Fruit fly (Drosophila melanogaster) whole organism, embryonic: ENCODE measurements around the gene cbt.

Experiments
- Ada2b ChIP-seq: fragments of 200-800 bp; sonication (Bioruptor generic); IDR thresholded peaks from 2 replicates; pipeline ENCODE4 v1.3.6; 2022; ENCODE audit warnings: missing biosample characterization, missing genetic modification characterization
- Asciz ChIP-seq: fragments of 200-800 bp; sonication (Bioruptor generic); optimal IDR thresholded peaks from 2 replicates; lab custom pipeline; 2017; ENCODE audit warnings: missing biosample characterization, mild to moderate bottlenecking, missing genetic modification characterization, missing genetic modification reagents
- Bdp1 ChIP-seq: fragments of 200-800 bp; sonication (Bioruptor generic); optimal IDR thresholded peaks from 3 replicates; lab custom pipeline; 2016; ENCODE audit warnings: missing biosample characterization, missing genetic modification characterization
- CG10147 ChIP-seq: fragments of 200-800 bp; sonication (Bioruptor generic); optimal IDR thresholded peaks from 2 replicates; lab custom pipeline; 2019; ENCODE audit warnings: missing biosample characterization, mild to moderate bottlenecking, missing genetic modification characterization, moderate library complexity
- CG10209 ChIP-seq: fragments of 200-800 bp; sonication (Bioruptor generic); optimal IDR thresholded peaks from 3 replicates; lab custom pipeline; 2017; ENCODE audit warnings: missing biosample characterization, mild to moderate bottlenecking, missing genetic modification characterization, missing genetic modification reagents
- CG11504 ChIP-seq: fragments of 200-800 bp; sonication (Bioruptor generic); optimal IDR thresholded peaks from 3 replicates; lab custom pipeline; 2019; ENCODE audit warnings: missing biosample characterization, mild to moderate bottlenecking, missing genetic modification characterization, moderate library complexity
- CG12942 ChIP-seq: fragments of 200-800 bp; sonication (Bioruptor generic); optimal IDR thresholded peaks from 3 replicates; lab custom pipeline; 2016; ENCODE audit warnings: missing biosample characterization, missing genetic modification characterization
- CG13123 ChIP-seq: fragments of 200-800 bp; sonication (Bioruptor generic); optimal IDR thresholded peaks from 2 replicates; lab custom pipeline; 2016; ENCODE audit warnings: missing biosample characterization, missing genetic modification characterization
- CG13894 ChIP-seq: fragments of 200-800 bp; sonication (Bioruptor generic); optimal IDR thresholded peaks from 3 replicates; lab custom pipeline; 2018; ENCODE audit warnings: missing biosample characterization, mild to moderate bottlenecking, missing genetic modification characterization, moderate library complexity
- CG14441 ChIP-seq: fragments of 200-800 bp; sonication (Bioruptor generic); IDR thresholded peaks from 2 replicates; pipeline ENCODE4 v1.3.6; 2022; ENCODE audit warnings: missing biosample characterization, missing genetic modification characterization
- CG15514 ChIP-seq: fragments of 200-800 bp; sonication (Bioruptor generic); optimal IDR thresholded peaks from 3 replicates; lab custom pipeline; 2017; ENCODE audit warnings: missing biosample characterization, missing genetic modification characterization, mild to moderate bottlenecking, moderate library complexity, missing genetic modification reagents
- CG16779 ChIP-seq: fragments of 200-800 bp; sonication (Bioruptor generic); IDR thresholded peaks from 2 replicates; pipeline ENCODE4 v1.3.6; 2022; ENCODE audit warnings: missing biosample characterization, missing genetic modification characterization
- CG16815 ChIP-seq: fragments of 200-800 bp; sonication (Bioruptor generic); optimal IDR thresholded peaks from 3 replicates; lab custom pipeline; 2017; ENCODE audit warnings: missing biosample characterization, mild to moderate bottlenecking, missing genetic modification characterization
- CG17328 ChIP-seq: fragments of 200-800 bp; sonication (Bioruptor generic); IDR thresholded peaks from 2 replicates; pipeline ENCODE4 v1.3.6; 2022; ENCODE audit warnings: missing biosample characterization, missing genetic modification characterization
- CG17361 ChIP-seq: fragments of 200-800 bp; sonication (Bioruptor generic); IDR thresholded peaks from 3 replicates; pipeline ENCODE4 v1.3.6; 2022; ENCODE audit warnings: missing biosample characterization, missing genetic modification characterization
- CG18476 ChIP-seq: fragments of 200-800 bp; sonication (Bioruptor generic); optimal IDR thresholded peaks from 2 replicates; lab custom pipeline; 2016; ENCODE audit warnings: missing biosample characterization, mild to moderate bottlenecking, missing genetic modification characterization
- CG4820 ChIP-seq: fragments of 200-800 bp; sonication (Bioruptor generic); optimal IDR thresholded peaks from 3 replicates; lab custom pipeline; 2016; ENCODE audit warnings: missing biosample characterization, missing genetic modification characterization
- CG4854 ChIP-seq: fragments of 200-800 bp; sonication (Bioruptor generic); optimal IDR thresholded peaks from 2 replicates; lab custom pipeline; 2016; ENCODE audit warnings: missing biosample characterization, missing genetic modification characterization, inconsistent platforms
- CG7271 ChIP-seq: fragments of 200-800 bp; sonication (Bioruptor generic); optimal IDR thresholded peaks from 2 replicates; lab custom pipeline; 2018; ENCODE audit warnings: missing biosample characterization, mild to moderate bottlenecking, missing genetic modification characterization, moderate library complexity
- CG7556 ChIP-seq: fragments of 200-800 bp; sonication (Bioruptor generic); optimal IDR thresholded peaks from 2 replicates; lab custom pipeline; 2017; ENCODE audit warnings: missing biosample characterization, mild to moderate bottlenecking, missing genetic modification characterization
- CG7928 ChIP-seq: fragments of 200-800 bp; sonication (Bioruptor generic); optimal IDR thresholded peaks from 2 replicates; lab custom pipeline; 2017; ENCODE audit warnings: missing biosample characterization, mild to moderate bottlenecking, missing genetic modification characterization
- CG8359 ChIP-seq: fragments of 200-800 bp; sonication (Bioruptor generic); optimal IDR thresholded peaks from 2 replicates; lab custom pipeline; 2017; ENCODE audit warnings: missing biosample characterization, mild to moderate bottlenecking, missing genetic modification characterization, borderline replicate concordance
- CG8924 ChIP-seq: fragments of 200-800 bp; optimal IDR thresholded peaks from 3 replicates; lab custom pipeline; 2019; ENCODE audit warnings: missing biosample characterization, mild to moderate bottlenecking, missing genetic modification characterization, moderate library complexity
- CG9797 ChIP-seq: fragments of 200-800 bp; sonication (Bioruptor generic); optimal IDR thresholded peaks from 3 replicates; lab custom pipeline; 2018; ENCODE audit warnings: missing biosample characterization, mild to moderate bottlenecking, missing genetic modification characterization
- Dbx ChIP-seq: fragments of 200-800 bp; sonication (Bioruptor generic); IDR thresholded peaks from 3 replicates; pipeline ENCODE4 v1.3.6; 2022; ENCODE audit warnings: missing biosample characterization, missing genetic modification characterization
- E2f1 ChIP-seq: fragments of 200-800 bp; sonication (Bioruptor generic); IDR thresholded peaks from 2 replicates; pipeline ENCODE4 v1.3.6; 2022; ENCODE audit warnings: missing biosample characterization, missing genetic modification characterization
- E2f2 ChIP-seq: fragments of 200-800 bp; sonication (Bioruptor generic); IDR thresholded peaks from 2 replicates; pipeline ENCODE4 v1.3.6; 2022; ENCODE audit warnings: missing biosample characterization, missing genetic modification characterization
- HmgD ChIP-seq: fragments of 200-800 bp; sonication (Bioruptor generic); optimal IDR thresholded peaks from 3 replicates; lab custom pipeline; 2016; ENCODE audit warnings: missing biosample characterization, missing genetic modification characterization
- Hmx ChIP-seq: fragments of 200-800 bp; sonication (Bioruptor generic); optimal IDR thresholded peaks from 2 replicates; lab custom pipeline; 2016; ENCODE audit warnings: missing biosample characterization, missing genetic modification characterization
- Lim3 ChIP-seq: fragments of 200-800 bp; sonication (Bioruptor generic); IDR thresholded peaks from 2 replicates; pipeline ENCODE4 v1.3.6; 2022; ENCODE audit warnings: missing biosample characterization, missing genetic modification characterization
- MTF-1 ChIP-seq: fragments of 200-800 bp; sonication (Bioruptor generic); optimal IDR thresholded peaks from 2 replicates; lab custom pipeline; 2018; ENCODE audit warnings: missing biosample characterization, mild to moderate bottlenecking, missing genetic modification characterization, borderline replicate concordance
- Poxn ChIP-seq: fragments of 200-800 bp; sonication (Bioruptor generic); IDR thresholded peaks from 2 replicates; pipeline ENCODE4 v1.3.6; 2022; ENCODE audit warnings: missing biosample characterization, missing genetic modification characterization
- Rx ChIP-seq: fragments of 200-800 bp; sonication (Bioruptor generic); IDR thresholded peaks from 2 replicates; pipeline ENCODE4 v1.3.6; 2022; ENCODE audit warnings: missing biosample characterization, missing genetic modification characterization
- bsh ChIP-seq, 2 experiments: fragments of 200-800 bp; sonication (Bioruptor generic); optimal IDR thresholded peaks; 2 replicates each; lab custom pipeline; 2017 to 2018; ENCODE audit warnings: mild to moderate bottlenecking in 2 of 2, missing biosample characterization in 2 of 2, missing genetic modification characterization in 2 of 2, moderate library complexity in 1 of 2
- cas ChIP-seq: fragments of 200-800 bp; sonication (Bioruptor generic); IDR thresholded peaks from 2 replicates; pipeline ENCODE4 v1.3.6; 2022; ENCODE audit warnings: missing biosample characterization, missing genetic modification characterization
- cato ChIP-seq: fragments of 200-800 bp; sonication (Bioruptor generic); optimal IDR thresholded peaks from 2 replicates; lab custom pipeline; 2016; ENCODE audit warnings: missing biosample characterization, missing genetic modification characterization, borderline replicate concordance
- chinmo ChIP-seq: fragments of 200-800 bp; sonication (Bioruptor generic); IDR thresholded peaks from 4 replicates; pipeline ENCODE4 v1.3.6; 2022; ENCODE audit warnings: missing biosample characterization, missing genetic modification characterization; ENCODE audit not compliant: partially characterized antibody
- crp ChIP-seq, 2 experiments: fragments of 200-800 bp; sonication (Bioruptor generic); optimal IDR thresholded peaks; 2 replicates in 1 of 2; 3 replicates in 1 of 2; lab custom pipeline; 2017; ENCODE audit warnings: missing biosample characterization in 2 of 2, missing genetic modification characterization in 2 of 2, mild to moderate bottlenecking in 1 of 2, moderate library complexity in 1 of 2
- cwo ChIP-seq: fragments of 200-800 bp; sonication (Bioruptor generic); optimal IDR thresholded peaks from 3 replicates; lab custom pipeline; 2017; ENCODE audit warnings: missing biosample characterization, missing genetic modification characterization, mild to moderate bottlenecking, moderate library complexity, missing genetic modification reagents
- exex ChIP-seq: fragments of 200-800 bp; sonication (Bioruptor generic); optimal IDR thresholded peaks from 4 replicates; lab custom pipeline; 2018; ENCODE audit warnings: missing biosample characterization, mild to moderate bottlenecking, missing genetic modification characterization, moderate library complexity
- gcm ChIP-seq: fragments of 200-800 bp; sonication (Bioruptor generic); optimal IDR thresholded peaks from 2 replicates; lab custom pipeline; 2019; ENCODE audit warnings: missing biosample characterization, mild to moderate bottlenecking, missing genetic modification characterization, moderate library complexity
- hkb ChIP-seq, 2 experiments: fragments of 200-800 bp in 1 of 2; fragments of >200 bp in 1 of 2; sonication (Bioruptor generic) in 1 of 2; IDR thresholded peaks in 1 of 2; optimal IDR thresholded peaks in 1 of 2; 2 replicates each; pipeline versions ENCODE4 v1.3.6 to Lab custom; 2017 to 2022; ENCODE audit warnings: missing biosample characterization in 1 of 2, missing genetic modification characterization in 1 of 2
- inv ChIP-seq: fragments of 200-800 bp; sonication (Bioruptor generic); IDR thresholded peaks from 2 replicates; pipeline ENCODE4 v1.3.6; 2022; ENCODE audit warnings: missing biosample characterization, missing genetic modification characterization; ENCODE audit not compliant: partially characterized antibody
- jigr1 ChIP-seq: fragments of 200-800 bp; sonication (Bioruptor generic); IDR thresholded peaks from 3 replicates; pipeline ENCODE4 v1.3.6; 2022; ENCODE audit warnings: missing biosample characterization, missing genetic modification characterization
- row ChIP-seq: fragments of 200-800 bp; sonication (Bioruptor generic); IDR thresholded peaks from 3 replicates; pipeline ENCODE4 v1.3.6; 2022; ENCODE audit warnings: missing biosample characterization, missing genetic modification characterization
- slbo ChIP-seq: fragments of 200-800 bp; sonication (Bioruptor generic); IDR thresholded peaks from 2 replicates; pipeline ENCODE4 v1.3.6; 2022; ENCODE audit warnings: missing biosample characterization, missing genetic modification characterization
- stwl ChIP-seq: fragments of 200-800 bp; sonication (Bioruptor generic); optimal IDR thresholded peaks from 3 replicates; lab custom pipeline; 2018; ENCODE audit warnings: missing biosample characterization, mild to moderate bottlenecking, missing genetic modification characterization, moderate library complexity
- wek ChIP-seq: fragments of 200-800 bp; sonication (Bioruptor generic); optimal IDR thresholded peaks from 3 replicates; lab custom pipeline; 2018; ENCODE audit warnings: missing biosample characterization, mild to moderate bottlenecking, missing genetic modification characterization, moderate library complexity
- zen2 ChIP-seq: fragments of 200-800 bp; sonication (Bioruptor generic); IDR thresholded peaks from 3 replicates; pipeline ENCODE4 v1.3.6; 2022; ENCODE audit warnings: missing biosample characterization, missing genetic modification characterization; ENCODE audit not compliant: partially characterized antibody

Gene cbt

DNA sequence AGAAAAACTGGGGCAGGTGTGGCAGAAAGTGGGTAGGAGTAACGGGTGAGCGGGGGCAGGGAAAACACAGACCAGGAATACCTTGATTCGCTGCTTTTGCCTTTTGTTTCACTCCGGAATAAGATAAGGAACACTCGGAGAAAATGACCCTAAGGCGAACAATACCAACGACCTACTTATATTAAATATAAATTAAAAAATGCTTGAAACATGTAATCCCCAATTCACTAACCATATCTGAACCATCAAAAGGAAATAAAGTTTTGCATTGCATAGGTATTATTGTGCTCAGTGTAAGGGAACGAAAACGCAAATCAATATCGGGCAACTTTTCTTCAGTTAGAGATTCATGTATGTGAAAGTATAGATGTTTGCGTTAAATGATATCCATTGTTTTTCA lies 32.5 kb upstream of the cbt start (continued):
- TF ChIP-seq CG16779 (GFP tag; lab: Robert Waterston, UW) (no peak), CG8924 (tag; lab: Kevin White, UChicago) (peak; percentile 61), CG4854 (peak; percentile 12), cato (peak; percentile 2), CG9797 (GFP tag; lab: Kevin White, UChicago) (no peak), Dbx (no peak), Bdp1 (GFP tag; lab: Kevin White, UChicago) (no peak), Asciz (GFP tag; lab: Kevin White, UChicago) (no peak), CG12942 (GFP tag; lab: Kevin White, UChicago) (peak; percentile 15), CG16815 (GFP tag; lab: Kevin White, UChicago) (peak; percentile 38), CG7271 (tag; lab: Kevin White, UChicago) (no peak), CG13123 (GFP tag; lab: Kevin White, UChicago) (peak; percentile 23), slbo (GFP tag; lab: Robert Waterston, UW) (peak; percentile 70), CG11504 (tag; lab: Kevin White, UChicago) (peak; percentile 81), wek (GFP tag; lab: Kevin White, UChicago) (no peak), cwo (no peak), jigr1 (GFP tag; lab: Robert Waterston, UW) (no peak), CG10209 (peak; percentile 62), cas (GFP tag; lab: Robert Waterston, UW) (no peak), CG13894 (tag; lab: Kevin White, UChicago) (no peak), chinmo (GFP tag; lab: Robert Waterston, UW) (no peak), CG4820 (peak; percentile 48), Lim3 (GFP tag; lab: Robert Waterston, UW) (peak; percentile 34; the same call in 1 of the 2 replicates), Poxn (no peak), stwl (tag; lab: Kevin White, UChicago) (no peak), CG17328 (peak; percentile 80), CG14441 (GFP tag; lab: Robert Waterston, UW) (no peak), hkb (optimal IDR thresholded peaks at IDR 0.05; lab: Kevin White, UChicago) (no peak), hkb (GFP tag; IDR thresholded peaks at IDR 0.05; lab: Robert Waterston, UW) (peak; percentile 81), CG10147 (peak; percentile 36), gcm (GFP tag; lab: Kevin White, UChicago) (peak; percentile 53), crp (GFP tag; optimal IDR thresholded peaks at IDR 0.05; lab: Kevin White, UChicago) (no peak), zen2 (GFP tag; lab: Robert Waterston, UW) (no peak), CG15514 (GFP tag; lab: Kevin White, UChicago) (peak; percentile 7), HmgD (GFP tag; lab: Kevin White, UChicago) (no peak), E2f1 (no peak; the same call in 1 of the 2 replicates), bsh (GFP tag; optimal IDR thresholded peaks at IDR 0.05; lab: Kevin White, UChicago) (peak in 1 of 2 experiments; percentile 81), CG7556 (GFP tag; lab: Kevin White, UChicago) (peak; percentile 50), CG8359 (GFP tag; lab: Kevin White, UChicago) (peak; percentile 24), E2f2 (GFP tag; lab: Robert Waterston, UW) (peak; percentile 36; the same call in 1 of the 2 replicates), MTF-1 (GFP tag; lab: Kevin White, UChicago) (no peak), CG18476 (peak; percentile 20), row (GFP tag; lab: Robert Waterston, UW) (peak; percentile 75), Rx (0 out of 2 replicates have a peak, but pooled peaks have one; percentile 19), inv (no peak), exex (tag; lab: Kevin White, UChicago) (no peak), CG7928 (GFP tag; lab: Kevin White, UChicago) (no peak), CG17361 (GFP tag; lab: Robert Waterston, UW) (peak; percentile 49; the same call in 1 of the 3 replicates), Ada2b (GFP tag; lab: Robert Waterston, UW) (0 out of 2 replicates have a peak, but pooled peaks have one; percentile 20), Hmx (GFP tag; lab: Kevin White, UChicago) (no peak)
